Fruit fly (Drosophila melanogaster) whole organism, embryonic: ENCODE measurements around the gene kirre.

ENCODE experiments used
- ATbp ChIP-seq: fragments of 200-800 bp; sonication (Bioruptor generic); optimal IDR thresholded peaks from 2 replicates; lab custom pipeline; 2017; ENCODE audit warnings: missing biosample characterization, mild to moderate bottlenecking, missing genetic modification characterization, missing genetic modification reagents
- Abd-B ChIP-seq: fragments of 200-800 bp; sonication (Bioruptor generic); optimal IDR thresholded peaks from 2 replicates; lab custom pipeline; 2018; ENCODE audit warnings: missing biosample characterization, mild to moderate bottlenecking, missing genetic modification characterization, moderate library complexity
- Ada2b ChIP-seq: fragments of 200-800 bp; sonication (Bioruptor generic); IDR thresholded peaks from 2 replicates; pipeline ENCODE4 v1.3.6; 2022; ENCODE audit warnings: missing biosample characterization, missing genetic modification characterization
- Atf3 ChIP-seq: fragments of 200-800 bp; sonication (Bioruptor generic); optimal IDR thresholded peaks from 3 replicates; lab custom pipeline; 2016; ENCODE audit warnings: missing biosample characterization, missing genetic modification characterization
- Bdp1 ChIP-seq: fragments of 200-800 bp; sonication (Bioruptor generic); optimal IDR thresholded peaks from 3 replicates; lab custom pipeline; 2016; ENCODE audit warnings: missing biosample characterization, missing genetic modification characterization
- CG10147 ChIP-seq: fragments of 200-800 bp; sonication (Bioruptor generic); optimal IDR thresholded peaks from 2 replicates; lab custom pipeline; 2019; ENCODE audit warnings: missing biosample characterization, mild to moderate bottlenecking, missing genetic modification characterization, moderate library complexity
- CG10979 ChIP-seq: fragments of 200-800 bp; sonication (Bioruptor generic); optimal IDR thresholded peaks from 2 replicates; lab custom pipeline; 2018; ENCODE audit warnings: missing biosample characterization, mild to moderate bottlenecking, missing genetic modification characterization, moderate library complexity
- CG1233 ChIP-seq: fragments of 200-800 bp; sonication (Bioruptor generic); optimal IDR thresholded peaks from 4 replicates; lab custom pipeline; 2018; ENCODE audit warnings: missing biosample characterization, mild to moderate bottlenecking, missing genetic modification characterization
- CG14014 ChIP-seq: fragments of 200-800 bp; sonication (Bioruptor generic); IDR thresholded peaks from 2 replicates; pipeline ENCODE4 v1.3.6; 2022; ENCODE audit warnings: missing biosample characterization, missing genetic modification characterization
- CG14441 ChIP-seq: fragments of 200-800 bp; sonication (Bioruptor generic); IDR thresholded peaks from 2 replicates; pipeline ENCODE4 v1.3.6; 2022; ENCODE audit warnings: missing biosample characterization, missing genetic modification characterization
- CG16863 ChIP-seq: fragments of 200-800 bp; sonication (Bioruptor generic); optimal IDR thresholded peaks from 3 replicates; lab custom pipeline; 2016; ENCODE audit warnings: missing biosample characterization, missing genetic modification characterization
- CG2120 ChIP-seq: fragments of 200-800 bp; sonication (Bioruptor generic); optimal IDR thresholded peaks from 3 replicates; lab custom pipeline; 2016; ENCODE audit warnings: missing biosample characterization, missing genetic modification characterization
- CG30020 ChIP-seq: fragments of 200-800 bp; optimal IDR thresholded peaks from 2 replicates; lab custom pipeline; 2019; ENCODE audit warnings: missing biosample characterization, mild to moderate bottlenecking, missing genetic modification characterization, moderate library complexity
- CG31441 ChIP-seq: fragments of 200-800 bp; sonication (Bioruptor generic); IDR thresholded peaks from 2 replicates; pipeline ENCODE4 v1.3.6; 2022; ENCODE audit warnings: missing biosample characterization, missing genetic modification characterization
- CG3847 ChIP-seq: fragments of 200-800 bp; sonication (Bioruptor generic); IDR thresholded peaks from 2 replicates; pipeline ENCODE4 v1.3.6; 2022; ENCODE audit warnings: missing biosample characterization, missing genetic modification characterization
- CG4282 ChIP-seq: fragments of 200-800 bp; sonication (Bioruptor generic); optimal IDR thresholded peaks from 2 replicates; lab custom pipeline; 2016; ENCODE audit warnings: missing biosample characterization, missing genetic modification characterization
- CG4617 ChIP-seq: fragments of 200-800 bp; sonication (Bioruptor generic); optimal IDR thresholded peaks from 3 replicates; lab custom pipeline; 2016; ENCODE audit warnings: missing biosample characterization, missing genetic modification characterization, borderline replicate concordance
- CG5180 ChIP-seq: fragments of 200-800 bp; sonication (Bioruptor generic); optimal IDR thresholded peaks from 3 replicates; lab custom pipeline; 2017; ENCODE audit warnings: missing biosample characterization, missing genetic modification characterization, mild to moderate bottlenecking, moderate library complexity, missing genetic modification reagents
- CG5245 ChIP-seq: fragments of 200-800 bp; sonication (Bioruptor generic); optimal IDR thresholded peaks from 3 replicates; lab custom pipeline; 2016; ENCODE audit warnings: missing biosample characterization, missing genetic modification characterization
- CG6654 ChIP-seq: fragments of 200-800 bp; sonication (Bioruptor generic); optimal IDR thresholded peaks from 2 replicates; lab custom pipeline; 2017; ENCODE audit warnings: missing biosample characterization, mild to moderate bottlenecking, missing genetic modification characterization
- CG7928 ChIP-seq: fragments of 200-800 bp; sonication (Bioruptor generic); optimal IDR thresholded peaks from 2 replicates; lab custom pipeline; 2017; ENCODE audit warnings: missing biosample characterization, mild to moderate bottlenecking, missing genetic modification characterization
- CG8089 ChIP-seq: fragments of 200-800 bp; sonication (Bioruptor generic); optimal IDR thresholded peaks from 3 replicates; lab custom pipeline; 2016; ENCODE audit warnings: missing biosample characterization, missing genetic modification characterization
- Camta ChIP-seq: fragments of 200-800 bp; sonication (Bioruptor generic); optimal IDR thresholded peaks from 2 replicates; lab custom pipeline; 2016; ENCODE audit warnings: missing biosample characterization, missing genetic modification characterization
- Chrac-16 ChIP-seq: fragments of 200-800 bp; sonication (Bioruptor generic); optimal IDR thresholded peaks from 3 replicates; lab custom pipeline; 2016; ENCODE audit warnings: missing biosample characterization, missing genetic modification characterization
- CoRest ChIP-seq: fragments of 200-800 bp; sonication (Bioruptor generic); optimal IDR thresholded peaks from 3 replicates; lab custom pipeline; 2018; ENCODE audit warnings: missing biosample characterization, mild to moderate bottlenecking, missing genetic modification characterization, moderate library complexity
- Dp ChIP-seq: fragments of 200-800 bp; sonication (Bioruptor generic); optimal IDR thresholded peaks from 2 replicates; lab custom pipeline; 2018; ENCODE audit warnings: missing biosample characterization, mild to moderate bottlenecking, missing genetic modification characterization, moderate library complexity
- HmgD ChIP-seq: fragments of 200-800 bp; sonication (Bioruptor generic); optimal IDR thresholded peaks from 3 replicates; lab custom pipeline; 2016; ENCODE audit warnings: missing biosample characterization, missing genetic modification characterization
- MESR4 ChIP-seq: fragments of 200-800 bp; sonication (Bioruptor generic); optimal IDR thresholded peaks from 2 replicates; lab custom pipeline; 2018; ENCODE audit warnings: missing biosample characterization, mild to moderate bottlenecking, missing genetic modification characterization, moderate library complexity
- Meics ChIP-seq: fragments of 200-800 bp; sonication (Bioruptor generic); optimal IDR thresholded peaks from 2 replicates; lab custom pipeline; 2017; ENCODE audit warnings: missing biosample characterization, mild to moderate bottlenecking, missing genetic modification characterization
- Mes4 ChIP-seq: fragments of 200-800 bp; sonication (Bioruptor generic); optimal IDR thresholded peaks from 2 replicates; lab custom pipeline; 2016; ENCODE audit warnings: missing biosample characterization, missing genetic modification characterization
- Neu2 ChIP-seq: fragments of 200-800 bp; sonication (Bioruptor generic); optimal IDR thresholded peaks from 3 replicates; lab custom pipeline; 2016; ENCODE audit warnings: missing biosample characterization, missing genetic modification characterization, borderline replicate concordance
- Trl ChIP-seq, 3 experiments: fragments of >200 bp in 2 of 3; fragments of 200-800 bp in 1 of 3; sonication (Bioruptor generic) in 1 of 3; optimal IDR thresholded peaks; 2 replicates in 1 of 3; 3 replicates in 2 of 3; lab custom pipeline; 2016 to 2017; ENCODE audit warnings: missing biosample characterization in 1 of 3, missing genetic modification characterization in 1 of 3
- ab ChIP-seq: fragments of 200-800 bp; sonication (Bioruptor generic); optimal IDR thresholded peaks from 2 replicates; lab custom pipeline; 2016; ENCODE audit warnings: missing biosample characterization, missing genetic modification characterization
- ara ChIP-seq: fragments of 200-800 bp; sonication (Bioruptor generic); IDR thresholded peaks from 2 replicates; pipeline ENCODE4 v1.3.6; 2022; ENCODE audit warnings: missing biosample characterization, missing genetic modification characterization
- bigmax ChIP-seq: fragments of 200-800 bp; sonication (Bioruptor generic); optimal IDR thresholded peaks from 2 replicates; lab custom pipeline; 2018; ENCODE audit warnings: missing biosample characterization, mild to moderate bottlenecking, missing genetic modification characterization
- bowl ChIP-seq: fragments of 200-800 bp; sonication (Bioruptor generic); IDR thresholded peaks from 2 replicates; pipeline ENCODE4 v1.3.6; 2022; ENCODE audit warnings: missing biosample characterization, missing genetic modification characterization
- ewg ChIP-seq: fragments of 200-800 bp; sonication (Bioruptor generic); optimal IDR thresholded peaks from 3 replicates; lab custom pipeline; 2017; ENCODE audit warnings: mild to moderate bottlenecking, missing biosample characterization, missing genetic modification reagents, missing genetic modification characterization
- hkb ChIP-seq, 2 experiments: fragments of 200-800 bp in 1 of 2; fragments of >200 bp in 1 of 2; sonication (Bioruptor generic) in 1 of 2; IDR thresholded peaks in 1 of 2; optimal IDR thresholded peaks in 1 of 2; 2 replicates each; pipeline versions ENCODE4 v1.3.6 to Lab custom; 2017 to 2022; ENCODE audit warnings: missing biosample characterization in 1 of 2, missing genetic modification characterization in 1 of 2
- lab ChIP-seq: fragments of 200-800 bp; sonication (Bioruptor generic); optimal IDR thresholded peaks from 3 replicates; lab custom pipeline; 2017; ENCODE audit warnings: missing biosample characterization, missing genetic modification characterization, mild to moderate bottlenecking, moderate library complexity, missing genetic modification reagents
- mirr ChIP-seq: fragments of 200-800 bp; sonication (Bioruptor generic); optimal IDR thresholded peaks from 3 replicates; lab custom pipeline; 2018; ENCODE audit warnings: missing biosample characterization, mild to moderate bottlenecking, missing genetic modification characterization
- org-1 ChIP-seq: fragments of 200-800 bp; sonication (Bioruptor generic); optimal IDR thresholded peaks from 2 replicates; lab custom pipeline; 2017; ENCODE audit warnings: missing biosample characterization, missing genetic modification characterization
- phol ChIP-seq: fragments of 200-800 bp; sonication (Bioruptor generic); optimal IDR thresholded peaks from 3 replicates; lab custom pipeline; 2018; ENCODE audit warnings: missing biosample characterization, mild to moderate bottlenecking, missing genetic modification characterization, moderate library complexity
- prd ChIP-seq, 3 experiments: fragments of >200 bp in 2 of 3; fragments of 200-800 bp in 1 of 3; sonication (Bioruptor generic) in 1 of 3; optimal IDR thresholded peaks in 2 of 3; IDR thresholded peaks in 1 of 3; 2 replicates in 2 of 3; 3 replicates in 1 of 3; pipeline versions ENCODE4 v1.3.6 to Lab custom; 2017 to 2022; ENCODE audit warnings: missing biosample characterization in 1 of 3, missing genetic modification characterization in 1 of 3
- pum ChIP-seq: fragments of 200-800 bp; sonication (Bioruptor generic); optimal IDR thresholded peaks from 2 replicates; lab custom pipeline; 2016; ENCODE audit warnings: missing biosample characterization, missing genetic modification characterization
- ro ChIP-seq: fragments of 200-800 bp; sonication (Bioruptor generic); IDR thresholded peaks from 2 replicates; pipeline ENCODE4 v1.3.6; 2022; ENCODE audit warnings: missing biosample characterization, missing genetic modification characterization
- slou ChIP-seq: fragments of 200-800 bp; sonication (Bioruptor generic); optimal IDR thresholded peaks from 3 replicates; lab custom pipeline; 2016; ENCODE audit warnings: missing biosample characterization, missing genetic modification characterization
- so ChIP-seq: fragments of 200-800 bp; sonication (Bioruptor generic); IDR thresholded peaks from 3 replicates; pipeline ENCODE4 v1.3.6; 2022; ENCODE audit warnings: missing biosample characterization, missing genetic modification characterization
- trh ChIP-seq: fragments of 200-800 bp; sonication (Bioruptor generic); optimal IDR thresholded peaks from 2 replicates; lab custom pipeline; 2016; ENCODE audit warnings: missing biosample characterization, missing genetic modification characterization
- zfh2 ChIP-seq: fragments of 200-800 bp; sonication (Bioruptor generic); optimal IDR thresholded peaks from 2 replicates; lab custom pipeline; 2016; ENCODE audit warnings: missing biosample characterization, missing genetic modification characterization

The kirre gene

DNA sequence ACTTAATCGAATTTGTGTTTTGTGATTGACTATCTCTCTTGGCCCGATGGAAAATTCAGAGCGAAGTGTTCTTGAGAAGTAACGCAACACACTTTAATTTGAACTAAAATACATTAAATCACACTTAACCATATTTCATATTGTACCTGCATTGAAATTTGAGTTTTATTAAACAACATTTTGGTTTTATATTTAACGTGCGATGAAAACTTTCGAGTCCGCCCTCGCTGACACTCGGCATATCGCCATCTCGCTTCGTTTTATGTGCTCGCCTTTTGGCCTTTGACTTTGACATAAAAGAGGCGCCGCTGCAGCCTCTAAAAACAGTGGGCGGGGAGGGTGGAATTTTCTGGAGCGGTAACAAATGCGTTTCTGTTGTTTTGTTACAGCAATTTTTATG lies 282.3 kb downstream of the kirre start (continued):
- TF ChIP-seq pum (GFP tag; lab: Kevin White, UChicago): peak; percentile 64
- peak; percentile 37 for TF ChIP-seq CG16863 (GFP tag; lab: Kevin White, UChicago)
- TF ChIP-seq CG1233 (GFP tag; lab: Kevin White, UChicago): peak; percentile 54
- peak; percentile 59 for TF ChIP-seq CG5245
- TF ChIP-seq CG5180: peak; percentile 48
- peak; percentile 49 for TF ChIP-seq org-1 (GFP tag; lab: Kevin White, UChicago)
- TF ChIP-seq Atf3: peak; percentile 42
- TF ChIP-seq Chrac-16 (GFP tag; lab: Kevin White, UChicago): peak; percentile 42
- TF ChIP-seq Trl (optimal IDR thresholded peaks at IDR 0.05; lab: Kevin White, UChicago): no peak
- peak; percentile 45 for TF ChIP-seq Trl (GFP tag; optimal IDR thresholded peaks at IDR 0.05; lab: Kevin White, UChicago)
- TF ChIP-seq lab (GFP tag; lab: Kevin White, UChicago): peak; percentile 66
- peak; percentile 71 for TF ChIP-seq CoRest
- peak; percentile 67 for TF ChIP-seq CG14014 (GFP tag; lab: Robert Waterston, UW)
- TF ChIP-seq CG10979 (tag; lab: Kevin White, UChicago): peak; percentile 86
- peak; percentile 64 for TF ChIP-seq ATbp (GFP tag; lab: Kevin White, UChicago)
- TF ChIP-seq ara (GFP tag; lab: Robert Waterston, UW): peak; percentile 80
- no peak for TF ChIP-seq trh
- peak; percentile 84 for TF ChIP-seq Abd-B (GFP tag; lab: Kevin White, UChicago)
- no peak for TF ChIP-seq Neu2 (GFP tag; lab: Kevin White, UChicago)
- peak; percentile 9 for TF ChIP-seq CG30020 (tag; lab: Kevin White, UChicago)
- TF ChIP-seq CG3847 (GFP tag; lab: Robert Waterston, UW): peak; percentile 54
- peak; percentile 71 for TF ChIP-seq Ada2b
- peak; percentile 32 for TF ChIP-seq Meics (GFP tag; lab: Kevin White, UChicago)
- TF ChIP-seq Mes4: no peak
- TF ChIP-seq CG7928: no peak
- TF ChIP-seq Bdp1 (GFP tag; lab: Kevin White, UChicago): no peak
- TF ChIP-seq ewg (GFP tag; lab: Kevin White, UChicago): peak; percentile 24
- TF ChIP-seq MESR4 (GFP tag; lab: Kevin White, UChicago): no peak
- TF ChIP-seq bowl (GFP tag; lab: Robert Waterston, UW): 0 out of 2 replicates have a peak, but pooled peaks have one; percentile 21
- no peak for TF ChIP-seq HmgD (GFP tag; lab: Kevin White, UChicago)
- TF ChIP-seq CG2120 (GFP tag; lab: Kevin White, UChicago): peak; percentile 44
- TF ChIP-seq mirr (GFP tag; lab: Kevin White, UChicago): no peak
- no peak for TF ChIP-seq CG4617 (GFP tag; lab: Kevin White, UChicago)
- TF ChIP-seq hkb (optimal IDR thresholded peaks at IDR 0.05; lab: Kevin White, UChicago): peak; percentile 97
- TF ChIP-seq hkb (GFP tag; IDR thresholded peaks at IDR 0.05; lab: Robert Waterston, UW): peak; percentile 61
- TF ChIP-seq ro (GFP tag; lab: Robert Waterston, UW): no peak
- peak; percentile 11 for TF ChIP-seq ab
- TF ChIP-seq CG10147: peak; percentile 33
- no peak for TF ChIP-seq zfh2 (GFP tag; lab: Kevin White, UChicago)
- TF ChIP-seq slou: no peak
- TF ChIP-seq prd (optimal IDR thresholded peaks at IDR 0.05; lab: Kevin White, UChicago): no peak
- peak; percentile 78 for TF ChIP-seq prd (GFP tag; IDR thresholded peaks at IDR 0.05; lab: Robert Waterston, UW)
- TF ChIP-seq CG8089: peak; percentile 48
- no peak for TF ChIP-seq bigmax (GFP tag; lab: Kevin White, UChicago)
- TF ChIP-seq CG4282 (GFP tag; lab: Kevin White, UChicago): peak; percentile 23
- TF ChIP-seq phol (tag; lab: Kevin White, UChicago): peak; percentile 80
- TF ChIP-seq so (GFP tag; lab: Robert Waterston, UW): peak; percentile 62; the same call in 1 of the 3 replicates
- TF ChIP-seq CG6654 (GFP tag; lab: Kevin White, UChicago): peak; percentile 43
- no peak for TF ChIP-seq Dp (GFP tag; lab: Kevin White, UChicago)
- TF ChIP-seq CG31441 (GFP tag; lab: Robert Waterston, UW): peak; percentile 73
- TF ChIP-seq Camta (GFP tag; lab: Kevin White, UChicago): peak; percentile 52
- peak; percentile 65 for TF ChIP-seq CG14441 (GFP tag; lab: Robert Waterston, UW)
